Worm (Caenorhabditis elegans) whole organism, mixed stage, embryonic: Measurements from ENCODE around the gene ckc-1.

Source experiments
- ces-1 ChIP-seq: fragments of 150-350 bp; optimal IDR thresholded peaks from 2 replicates; lab custom pipeline; 2014; ENCODE audit warnings: missing biosample characterization, missing genetic modification reagents, missing genetic modification characterization
- lin-13 ChIP-seq: fragments of 150-350 bp; optimal IDR thresholded peaks from 2 replicates; lab custom pipeline; 2014; ENCODE audit warnings: missing biosample characterization, missing genetic modification characterization

ce11 chrX:3553687-3554086, 22.7 kb upstream of the ckc-1 start:
- TF ChIP-seq ces-1 (no peak), lin-13 (no peak)
